Worm (Caenorhabditis elegans) whole organism, late embryonic: Measurements from ENCODE around the gene spp-9.
A peak's percentile ranks its signal among the peaks of the same experiment; 100 is the strongest.

ENCODE experiments used
- C08G9.2 ChIP-seq: sonication (generic microtip); optimal IDR thresholded peaks from 2 replicates; lab custom pipeline; 2016; ENCODE audit warnings: mild to moderate bottlenecking, missing genetic modification characterization, moderate library complexity, missing compliant biosample characterization
- F13H6.1 ChIP-seq: sonication (generic microtip); optimal IDR thresholded peaks from 2 replicates; lab custom pipeline; 2016; ENCODE audit warnings: missing genetic modification characterization, missing compliant biosample characterization
- K02D7.2 ChIP-seq: sonication (generic microtip); optimal IDR thresholded peaks from 2 replicates; lab custom pipeline; 2017; ENCODE audit warnings: mild to moderate bottlenecking, missing genetic modification characterization, missing compliant biosample characterization
- ahr-1 ChIP-seq: sonication (generic microtip); optimal IDR thresholded peaks from 2 replicates; lab custom pipeline; 2016; ENCODE audit warnings: missing genetic modification characterization, missing compliant biosample characterization
- ama-1 ChIP-seq: fragments of 150-350 bp; optimal IDR thresholded peaks from 2 replicates; lab custom pipeline; 2014
- ceh-18 ChIP-seq: sonication (generic microtip); optimal IDR thresholded peaks from 2 replicates; lab custom pipeline; 2016; ENCODE audit warnings: missing genetic modification characterization, missing compliant biosample characterization
- ceh-30 ChIP-seq: fragments of 150-350 bp; optimal IDR thresholded peaks from 2 replicates; lab custom pipeline; 2014; ENCODE audit warnings: missing biosample characterization, missing genetic modification characterization
- ceh-31 ChIP-seq: sonication (generic microtip); optimal IDR thresholded peaks from 2 replicates; lab custom pipeline; 2016; ENCODE audit warnings: missing genetic modification characterization, missing compliant biosample characterization
- ceh-6 ChIP-seq: fragments of 200-800 bp; sonication (Bioruptor generic); optimal IDR thresholded peaks from 2 replicates; lab custom pipeline; 2018; ENCODE audit warnings: mild to moderate bottlenecking, missing genetic modification characterization, missing compliant biosample characterization
- dmd-4 ChIP-seq: sonication (generic microtip); optimal IDR thresholded peaks from 2 replicates; lab custom pipeline; 2016; ENCODE audit warnings: borderline replicate concordance, missing genetic modification characterization, missing compliant biosample characterization
- ets-4 ChIP-seq: sonication (generic microtip); optimal IDR thresholded peaks from 2 replicates; lab custom pipeline; 2016; ENCODE audit warnings: missing genetic modification characterization, missing compliant biosample characterization
- eyg-1 ChIP-seq: sonication (generic microtip); optimal IDR thresholded peaks from 2 replicates; lab custom pipeline; 2016; ENCODE audit warnings: missing genotype, missing genetic modification characterization, missing compliant biosample characterization
- fkh-10 ChIP-seq: fragments of 150-350 bp; optimal IDR thresholded peaks from 2 replicates; lab custom pipeline; 2014; ENCODE audit warnings: missing biosample characterization, missing genetic modification reagents, missing genetic modification characterization
- fkh-6 ChIP-seq: sonication (generic microtip); optimal IDR thresholded peaks from 2 replicates; lab custom pipeline; 2016; ENCODE audit warnings: missing genetic modification characterization, missing compliant biosample characterization
- hlh-30 ChIP-seq: sonication (generic microtip); optimal IDR thresholded peaks from 2 replicates; lab custom pipeline; 2017; ENCODE audit warnings: antibody characterized with exemption, missing genetic modification characterization, missing compliant biosample characterization; ENCODE audit not compliant: insufficient read depth
- hlh-8 ChIP-seq: sonication (generic microtip); optimal IDR thresholded peaks from 2 replicates; lab custom pipeline; 2016; ENCODE audit warnings: missing genotype, missing genetic modification characterization, missing compliant biosample characterization
- mec-3 ChIP-seq: sonication (generic microtip); optimal IDR thresholded peaks from 2 replicates; lab custom pipeline; 2016; ENCODE audit warnings: borderline replicate concordance, missing genetic modification characterization, missing compliant biosample characterization
- nfya-1 ChIP-seq: sonication (generic microtip); optimal IDR thresholded peaks from 2 replicates; lab custom pipeline; 2017; ENCODE audit warnings: missing genetic modification characterization, mild to moderate bottlenecking, missing compliant biosample characterization, antibody characterized with exemption, moderate library complexity
- nhr-11 ChIP-seq: fragments of 150-350 bp; optimal IDR thresholded peaks from 2 replicates; lab custom pipeline; 2014; ENCODE audit warnings: missing biosample characterization, missing genetic modification characterization
- pax-1 ChIP-seq: fragments of 150-350 bp; optimal IDR thresholded peaks from 2 replicates; lab custom pipeline; 2014; ENCODE audit warnings: missing biosample characterization, missing genetic modification characterization
- pha-2 ChIP-seq: sonication (generic microtip); optimal IDR thresholded peaks from 2 replicates; lab custom pipeline; 2017; ENCODE audit warnings: mild to moderate bottlenecking, missing genetic modification characterization, missing compliant biosample characterization
- pha-4 ChIP-seq: fragments of 150-350 bp; optimal IDR thresholded peaks from 2 replicates; lab custom pipeline; 2018; ENCODE audit warnings: missing biosample characterization, missing genetic modification reagents, missing genetic modification characterization
- pros-1 ChIP-seq: fragments of 150-350 bp; optimal IDR thresholded peaks from 2 replicates; lab custom pipeline; 2014; ENCODE audit warnings: missing biosample characterization, missing genetic modification reagents, missing genetic modification characterization
- ref-2 ChIP-seq: sonication (generic microtip); optimal IDR thresholded peaks from 2 replicates; lab custom pipeline; 2016; ENCODE audit warnings: missing genetic modification characterization, missing compliant biosample characterization
- rnt-1 ChIP-seq: sonication (generic microtip); optimal IDR thresholded peaks from 2 replicates; lab custom pipeline; 2016; ENCODE audit warnings: missing genetic modification characterization, missing compliant biosample characterization
- sox-4 ChIP-seq: sonication (generic microtip); optimal IDR thresholded peaks from 2 replicates; lab custom pipeline; 2017; ENCODE audit warnings: mild to moderate bottlenecking, missing genetic modification characterization, inconsistent platforms, missing compliant biosample characterization
- tbx-2 ChIP-seq: sonication (generic microtip); optimal IDR thresholded peaks from 2 replicates; lab custom pipeline; 2016; ENCODE audit warnings: missing genetic modification characterization, missing compliant biosample characterization
- ttx-3 ChIP-seq: sonication (generic microtip); optimal IDR thresholded peaks from 2 replicates; lab custom pipeline; 2016; ENCODE audit warnings: missing genetic modification reagents, missing genetic modification characterization, missing compliant biosample characterization
- unc-42 ChIP-seq: sonication (generic microtip); optimal IDR thresholded peaks from 2 replicates; lab custom pipeline; 2016; ENCODE audit warnings: missing genotype, missing genetic modification characterization, missing compliant biosample characterization
- unc-55 ChIP-seq: sonication (generic microtip); optimal IDR thresholded peaks from 2 replicates; lab custom pipeline; 2017; ENCODE audit warnings: missing biosample characterization, missing genetic modification reagents, missing genetic modification characterization
- unc-86 ChIP-seq: sonication (generic microtip); optimal IDR thresholded peaks from 2 replicates; lab custom pipeline; 2016; ENCODE audit warnings: missing genetic modification characterization, missing compliant biosample characterization
- ztf-16 ChIP-seq: sonication (generic microtip); optimal IDR thresholded peaks from 2 replicates; lab custom pipeline; 2017; ENCODE audit warnings: missing genetic modification characterization, missing compliant biosample characterization

spp-9 gene

ce11 chrX:11474149-11474585 is 13.4 kb upstream of the spp-9 start:
- TF ChIP-seq dmd-4 (peak; percentile 57), mec-3 (tag; lab: Kevin White, UChicago) (no peak), fkh-6 (no peak), ref-2 (peak; percentile 62), ztf-16 (no peak), rnt-1 (peak; percentile 62), nfya-1 (tag; lab: Kevin White, UChicago) (peak; percentile 26), ets-4 (tag; lab: Kevin White, UChicago) (peak; percentile 39), pha-2 (tag; lab: Kevin White, UChicago) (no peak), pros-1 (tag; lab: Kevin White, UChicago) (peak; percentile 13), C08G9.2 (tag; lab: Kevin White, UChicago) (peak; percentile 13), ceh-31 (tag; lab: Kevin White, UChicago) (peak; percentile 38), ttx-3 (tag; lab: Kevin White, UChicago) (no peak), F13H6.1 (peak; percentile 52), tbx-2 (peak; percentile 0)

ce11 chrX:11474605-11475385 is 12.8 kb upstream of the spp-9 start:
- TF ChIP-seq hlh-30 (peak; percentile 30), ceh-18 (tag; lab: Kevin White, UChicago) (no peak), hlh-8 (tag; lab: Kevin White, UChicago) (no peak)

- TF ChIP-seq ets-4 (tag; lab: Kevin White, UChicago) (no peak), ceh-31 (tag; lab: Kevin White, UChicago) (peak; percentile 46), unc-42 (peak; percentile 34)
Observed at ce11 chrX:11475780-11476179, 11.8 kb upstream of the spp-9 start.

ce11 chrX:11477748-11478147 is 9.8 kb upstream of the spp-9 start:
- TF ChIP-seq ahr-1 (tag; lab: Kevin White, UChicago) (no peak), ref-2 (no peak), pax-1 (no peak), nfya-1 (tag; lab: Kevin White, UChicago) (no peak), unc-55 (GFP tag; lab: Kevin White, UChicago) (no peak), sox-4 (tag; lab: Kevin White, UChicago) (no peak), unc-86 (tag; lab: Kevin White, UChicago) (no peak), pha-4 (no peak), ama-1 (lab: Kevin White, UChicago) (no peak), hlh-8 (tag; lab: Kevin White, UChicago) (no peak), K02D7.2 (no peak), ceh-18 (tag; lab: Kevin White, UChicago) (no peak)

- TF ChIP-seq eyg-1, result no peak
- TF ChIP-seq nhr-11 (tag; lab: Kevin White, UChicago), result no peak
- TF ChIP-seq ceh-6 (GFP tag; lab: Kevin White, UChicago), result no peak
- TF ChIP-seq, all 69 proteins: peak for 0
Observed at ce11 chrX:11478758-11479157, 8.8 kb upstream of the spp-9 start.

ce11 chrX:11479321-11479863 is 8.2 kb upstream of the spp-9 start:
- TF ChIP-seq hlh-8 (tag; lab: Kevin White, UChicago) (no peak), unc-86 (tag; lab: Kevin White, UChicago) (no peak), nhr-11 (tag; lab: Kevin White, UChicago) (no peak), ceh-30 (no peak), fkh-10 (GFP tag; lab: Kevin White, UChicago) (no peak), tbx-2 (no peak)
- TF ChIP-seq, all 69 proteins: peak for 0
